Worm (Caenorhabditis elegans): ENCODE data around the gene F58F12.2.

F58F12.2 gene

ce11 chrII:6413788-6414187, 26.0 kb upstream of the F58F12.2 start:
- TF ChIP-seq pax-3 (tag; optimal IDR thresholded peaks at IDR 0.05) (peak; percentile 28), elt-2 (tag; optimal IDR thresholded peaks at IDR 0.05) (peak; percentile 89), lin-14 (GFP tag; optimal IDR thresholded peaks at IDR 0.05) (peak; percentile 43), sox-4 (tag; optimal IDR thresholded peaks at IDR 0.05) (no peak), elt-3 (tag; optimal IDR thresholded peaks at IDR 0.05) (peak in 1 of 6 experiments; percentile 61), lin-35 (GFP tag; optimal IDR thresholded peaks at IDR 0.05) (peak in 1 of 2 experiments; percentile 22)

- no peak for TF ChIP-seq hlh-17 (GFP tag; optimal IDR thresholded peaks at IDR 0.05; ENCODE audit: borderline replicate concordance)
- TF ChIP-seq hlh-4 (tag; optimal IDR thresholded peaks at IDR 0.05) = no peak
- TF ChIP-seq ces-1 (GFP tag; optimal IDR thresholded peaks at IDR 0.05) = no peak
- TF ChIP-seq blmp-1 (tag; optimal IDR thresholded peaks at IDR 0.05) = peak; percentile 1
- TF ChIP-seq efl-1 (optimal IDR thresholded peaks at IDR 0.05) = no peak
- TF ChIP-seq efl-1 (GFP tag; optimal IDR thresholded peaks at IDR 0.05 in 1 of 2) = peak in 1 of 2 experiments; percentile 43
- no peak for TF ChIP-seq ceh-82 (tag; optimal IDR thresholded peaks at IDR 0.05)
Measured at ce11 chrII:6411660-6412451, 24.0 kb upstream of the F58F12.2 start.

- no peak for TF ChIP-seq ceh-88 (GFP tag; IDR thresholded peaks at IDR 0.05)
- TF ChIP-seq nhr-47 (tag; optimal IDR thresholded peaks at IDR 0.05) = no peak
- no peak for TF ChIP-seq ceh-82 (tag; optimal IDR thresholded peaks at IDR 0.05)
- no peak for TF ChIP-seq fkh-4 (tag; optimal IDR thresholded peaks at IDR 0.05; ENCODE audit: borderline replicate concordance)
- TF ChIP-seq zag-1 (tag; optimal IDR thresholded peaks at IDR 0.05) = no peak
- TF ChIP-seq vab-15 (tag; optimal IDR thresholded peaks at IDR 0.05) = no peak
- TF ChIP-seq nhr-84 (tag; optimal IDR thresholded peaks at IDR 0.05) = no peak
- TF ChIP-seq unc-98 (GFP tag; IDR thresholded peaks at IDR 0.05) = no peak
- TF ChIP-seq nhr-12 (tag; optimal IDR thresholded peaks at IDR 0.05) = no peak
- TF ChIP-seq sptf-1 (tag; optimal IDR thresholded peaks at IDR 0.05) = no peak
- TF ChIP-seq hlh-17 (GFP tag; optimal IDR thresholded peaks at IDR 0.05; ENCODE audit: borderline replicate concordance) = no peak
- TF ChIP-seq fkh-10 (GFP tag; optimal IDR thresholded peaks at IDR 0.05) = no peak
- no peak for TF ChIP-seq efl-1 (optimal IDR thresholded peaks at IDR 0.05)
- no peak for TF ChIP-seq efl-1 (GFP tag; optimal IDR thresholded peaks at IDR 0.05 in 1 of 2)
- no peak for TF ChIP-seq nhr-77 (tag; optimal IDR thresholded peaks at IDR 0.05)
- TF ChIP-seq sox-4 (tag; optimal IDR thresholded peaks at IDR 0.05) = no peak
- TF ChIP-seq swsn-7 (tag; optimal IDR thresholded peaks at IDR 0.05) = no peak
- TF ChIP-seq mef-2 (tag; optimal IDR thresholded peaks at IDR 0.05) = no peak
- TF ChIP-seq lin-15B (tag; optimal IDR thresholded peaks at IDR 0.05) = no peak
- TF ChIP-seq ces-1 (GFP tag; optimal IDR thresholded peaks at IDR 0.05) = no peak
Measured at ce11 chrII:6410181-6410580, 22.3 kb upstream of the F58F12.2 start, which contains the start of gene T25D10.4. Gene T25D10.4 (minus strand): TSS chrII:6410281.

- TF ChIP-seq blmp-1 (tag; optimal IDR thresholded peaks at IDR 0.05) (peak; percentile 45), fos-1 (tag; optimal IDR thresholded peaks at IDR 0.05) (no peak)
Measured at ce11 chrII:6409098-6409497, 21.3 kb upstream of the F58F12.2 start.

ce11 chrII:6407279-6407678, 19.4 kb upstream of the F58F12.2 start, which contains the start of gene spp-11:
Gene spp-11 (minus strand): TSS chrII:6407379.
- TF ChIP-seq ceh-8 (GFP tag; optimal IDR thresholded peaks at IDR 0.05) = no peak
- no peak for TF ChIP-seq aly-2 (tag; optimal IDR thresholded peaks at IDR 0.05)
- no peak for TF ChIP-seq ztf-4 (tag; optimal IDR thresholded peaks at IDR 0.05)
- no peak for TF ChIP-seq C34B4.2 (tag; optimal IDR thresholded peaks at IDR 0.05)
- no peak for TF ChIP-seq sup-37 (GFP tag; optimal IDR thresholded peaks at IDR 0.05)
- no peak for TF ChIP-seq dpl-1 (GFP tag; optimal IDR thresholded peaks at IDR 0.05)
